Worm (Caenorhabditis elegans) whole organism, L1 larva: Measurements from ENCODE around the gene F19G12.1.

ENCODE experiments used
- C34B4.2 ChIP-seq: sonication (generic microtip); optimal IDR thresholded peaks from 2 replicates; lab custom pipeline; 2017; ENCODE audit warnings: mild to moderate bottlenecking, missing genetic modification characterization, missing compliant biosample characterization
- F16B12.6 ChIP-seq: fragments of 150-350 bp; optimal IDR thresholded peaks from 2 replicates; lab custom pipeline; 2014; ENCODE audit warnings: missing biosample characterization, missing genetic modification characterization
- alr-1 ChIP-seq: fragments of 200-800 bp; sonication (Bioruptor generic); optimal IDR thresholded peaks from 2 replicates; lab custom pipeline; 2018; ENCODE audit warnings: borderline replicate concordance, mild to moderate bottlenecking, missing genetic modification characterization, missing compliant biosample characterization
- aly-2 ChIP-seq: fragments of 150-350 bp; optimal IDR thresholded peaks from 2 replicates; lab custom pipeline; 2014; ENCODE audit warnings: missing biosample characterization, missing genetic modification characterization
- ama-1 ChIP-seq: fragments of 150-350 bp; optimal IDR thresholded peaks from 2 replicates; lab custom pipeline; 2014
- ceh-8 ChIP-seq: fragments of 200-800 bp; sonication (Bioruptor generic); optimal IDR thresholded peaks from 2 replicates; lab custom pipeline; 2018; ENCODE audit warnings: mild to moderate bottlenecking, missing genetic modification characterization, moderate library complexity, missing compliant biosample characterization
- ceh-88 ChIP-seq: fragments of 200-800 bp; sonication (Bioruptor generic); IDR thresholded peaks from 2 replicates; pipeline ENCODE4 v1.3.6; 2022; ENCODE audit warnings: missing genetic modification characterization, missing compliant biosample characterization
- dpl-1 ChIP-seq, 3 experiments: fragments of 150-350 bp in 2 of 3; sonication (generic microtip) in 1 of 3; optimal IDR thresholded peaks; 2 replicates each; lab custom pipeline; 2014 to 2017; ENCODE audit warnings: missing biosample characterization in 3 of 3, missing genetic modification characterization in 3 of 3, missing genetic modification reagents in 3 of 3
- efl-1 ChIP-seq, 4 experiments: fragments of 150-350 bp; optimal IDR thresholded peaks in 3 of 4; peaks in 1 of 4; 1 replicate in 1 of 4; 2 replicates in 3 of 4; lab custom pipeline; 2014; ENCODE audit warnings: missing biosample characterization in 2 of 4, missing genetic modification characterization in 2 of 4, missing genetic modification reagents in 2 of 4
- egl-13 ChIP-seq: sonication (generic microtip); optimal IDR thresholded peaks from 2 replicates; lab custom pipeline; 2016; ENCODE audit warnings: missing genotype, missing genetic modification reagents, missing genetic modification characterization, missing compliant biosample characterization
- egl-27 ChIP-seq, 2 experiments: fragments of 150-350 bp in 1 of 2; sonication (generic microtip); optimal IDR thresholded peaks; 3 replicates each; lab custom pipeline; 2017 to 2018; ENCODE audit warnings: missing biosample characterization in 2 of 2, missing genetic modification characterization in 2 of 2, missing genetic modification reagents in 2 of 2
- elt-2 ChIP-seq: sonication (generic microtip); optimal IDR thresholded peaks from 2 replicates; lab custom pipeline; 2016; ENCODE audit warnings: missing genetic modification characterization, mild to moderate bottlenecking, inconsistent platforms, missing compliant biosample characterization, missing genetic modification reagents
- elt-3 ChIP-seq, 6 experiments: fragments of 150-350 bp in 1 of 6; sonication (generic microtip); optimal IDR thresholded peaks; 2 replicates each; lab custom pipeline; 2017 to 2018; ENCODE audit warnings: missing biosample characterization in 6 of 6, missing genetic modification characterization in 6 of 6, inconsistent platforms in 1 of 6
- ets-5 ChIP-seq: fragments of 200-800 bp; sonication (Bioruptor generic); IDR thresholded peaks from 2 replicates; pipeline ENCODE4 v1.3.6; 2022; ENCODE audit warnings: missing genetic modification characterization, missing compliant biosample characterization
- fkh-10 ChIP-seq: sonication (generic microtip); optimal IDR thresholded peaks from 2 replicates; lab custom pipeline; 2017; ENCODE audit warnings: missing biosample characterization, missing genetic modification reagents, missing genetic modification characterization
- fkh-4 ChIP-seq: sonication (generic microtip); optimal IDR thresholded peaks from 2 replicates; lab custom pipeline; 2016; ENCODE audit warnings: missing compliant biosample characterization, missing genetic modification characterization, borderline replicate concordance
- fkh-8 ChIP-seq: sonication (generic microtip); optimal IDR thresholded peaks from 2 replicates; lab custom pipeline; 2016; ENCODE audit warnings: mild to moderate bottlenecking, missing genetic modification characterization, missing compliant biosample characterization
- irx-1 ChIP-seq: sonication (generic microtip); optimal IDR thresholded peaks from 2 replicates; lab custom pipeline; 2016; ENCODE audit warnings: missing genetic modification characterization, missing compliant biosample characterization
- lin-13 ChIP-seq: fragments of 150-350 bp; optimal IDR thresholded peaks from 2 replicates; lab custom pipeline; 2014; ENCODE audit warnings: missing biosample characterization, missing genetic modification reagents, missing genetic modification characterization
- lin-14 ChIP-seq: fragments of 200-800 bp; sonication (Bioruptor generic); optimal IDR thresholded peaks from 2 replicates; lab custom pipeline; 2018; ENCODE audit warnings: mild to moderate bottlenecking, missing genetic modification characterization, moderate library complexity, missing compliant biosample characterization
- lin-15B ChIP-seq: fragments of 150-350 bp; sonication (generic microtip); optimal IDR thresholded peaks from 3 replicates; lab custom pipeline; 2014; ENCODE audit warnings: missing biosample characterization, missing genetic modification characterization
- lsy-2 ChIP-seq, 2 experiments: fragments of 150-350 bp; optimal IDR thresholded peaks; 2 replicates each; lab custom pipeline; 2014; ENCODE audit warnings: missing biosample characterization in 2 of 2, missing genetic modification characterization in 2 of 2
- mab-9 ChIP-seq: fragments of 200-800 bp; sonication (Bioruptor generic); IDR thresholded peaks from 2 replicates; pipeline ENCODE4 v1.3.6; 2022; ENCODE audit warnings: missing genetic modification reagents, missing genetic modification characterization, missing compliant biosample characterization
- mdl-1 ChIP-seq, 2 experiments: fragments of 150-350 bp; optimal IDR thresholded peaks; 2 replicates each; lab custom pipeline; 2014 to 2017; ENCODE audit warnings: missing biosample characterization in 2 of 2, missing genetic modification characterization in 2 of 2, inconsistent platforms in 1 of 2
- mef-2 ChIP-seq: fragments of 150-350 bp; optimal IDR thresholded peaks from 2 replicates; lab custom pipeline; 2014; ENCODE audit warnings: missing biosample characterization, missing genetic modification characterization
- nhr-11 ChIP-seq: fragments of 150-350 bp; optimal IDR thresholded peaks from 2 replicates; lab custom pipeline; 2014; ENCODE audit warnings: missing biosample characterization, missing genetic modification characterization
- nhr-19 ChIP-seq: fragments of 200-800 bp; sonication (Bioruptor generic); conservative IDR thresholded peaks from 2 replicates; pipeline ENCODE4 v1.3.6; 2022; ENCODE audit warnings: missing genetic modification characterization, missing compliant biosample characterization
- nhr-237 ChIP-seq: fragments of 150-350 bp; optimal IDR thresholded peaks from 2 replicates; lab custom pipeline; 2014; ENCODE audit warnings: missing biosample characterization, missing genetic modification characterization
- nhr-71 ChIP-seq: sonication (generic microtip); optimal IDR thresholded peaks from 2 replicates; lab custom pipeline; 2016; ENCODE audit warnings: mild to moderate bottlenecking, missing genetic modification characterization, moderate library complexity, missing compliant biosample characterization
- nhr-76 ChIP-seq: sonication (generic microtip); optimal IDR thresholded peaks from 2 replicates; lab custom pipeline; 2017; ENCODE audit warnings: missing biosample characterization, missing genetic modification characterization
- nhr-77 ChIP-seq: fragments of 150-350 bp; optimal IDR thresholded peaks from 2 replicates; lab custom pipeline; 2014; ENCODE audit warnings: missing biosample characterization, missing genetic modification characterization
- nhr-90 ChIP-seq: sonication (generic microtip); optimal IDR thresholded peaks from 2 replicates; lab custom pipeline; 2016; ENCODE audit warnings: mild to moderate bottlenecking, missing genetic modification characterization, missing compliant biosample characterization; ENCODE audit not compliant: poor library complexity
- pax-3 ChIP-seq: fragments of 200-800 bp; sonication (Bioruptor generic); optimal IDR thresholded peaks from 2 replicates; lab custom pipeline; 2018; ENCODE audit warnings: mild to moderate bottlenecking, missing genetic modification characterization, moderate library complexity, missing compliant biosample characterization
- pqm-1 ChIP-seq: sonication (generic microtip); optimal IDR thresholded peaks from 3 replicates; lab custom pipeline; 2017; ENCODE audit warnings: missing biosample characterization, missing genetic modification characterization
- rnt-1 ChIP-seq: sonication (generic microtip); optimal IDR thresholded peaks from 2 replicates; lab custom pipeline; 2016; ENCODE audit warnings: mild to moderate bottlenecking, missing genetic modification characterization, moderate library complexity, missing compliant biosample characterization
- snpc-4 ChIP-seq: fragments of 150-350 bp; optimal IDR thresholded peaks from 2 replicates; lab custom pipeline; 2014; ENCODE audit warnings: missing biosample characterization, missing genetic modification characterization
- sox-4 ChIP-seq: sonication (generic microtip); optimal IDR thresholded peaks from 2 replicates; lab custom pipeline; 2016; ENCODE audit warnings: missing genetic modification characterization, missing compliant biosample characterization
- sup-37 ChIP-seq: fragments of 200-800 bp; sonication (Bioruptor generic); optimal IDR thresholded peaks from 2 replicates; lab custom pipeline; 2018; ENCODE audit warnings: mild to moderate bottlenecking, missing genetic modification characterization, missing compliant biosample characterization
- swsn-7 ChIP-seq: sonication (generic microtip); optimal IDR thresholded peaks from 2 replicates; lab custom pipeline; 2016; ENCODE audit warnings: missing genetic modification characterization, missing compliant biosample characterization
- tbx-2 ChIP-seq: sonication (generic microtip); optimal IDR thresholded peaks from 2 replicates; lab custom pipeline; 2016; ENCODE audit warnings: missing genetic modification characterization, missing compliant biosample characterization
- tlp-1 ChIP-seq: fragments of 150-350 bp; optimal IDR thresholded peaks from 2 replicates; lab custom pipeline; 2014; ENCODE audit warnings: missing biosample characterization, missing genetic modification characterization
- vab-15 ChIP-seq: sonication (generic microtip); optimal IDR thresholded peaks from 2 replicates; lab custom pipeline; 2017; ENCODE audit warnings: missing genotype, mild to moderate bottlenecking, missing genetic modification characterization, missing compliant biosample characterization
- xbp-1 ChIP-seq: sonication (generic microtip); optimal IDR thresholded peaks from 2 replicates; lab custom pipeline; 2016; ENCODE audit warnings: missing genetic modification characterization, missing compliant biosample characterization
- ztf-11 ChIP-seq, 2 experiments: sonication (generic microtip); optimal IDR thresholded peaks; 2 replicates each; lab custom pipeline; 2016 to 2017; ENCODE audit warnings: missing genetic modification characterization in 2 of 2, missing biosample characterization in 1 of 2, missing compliant biosample characterization in 1 of 2

F19G12.1 gene

DNA sequence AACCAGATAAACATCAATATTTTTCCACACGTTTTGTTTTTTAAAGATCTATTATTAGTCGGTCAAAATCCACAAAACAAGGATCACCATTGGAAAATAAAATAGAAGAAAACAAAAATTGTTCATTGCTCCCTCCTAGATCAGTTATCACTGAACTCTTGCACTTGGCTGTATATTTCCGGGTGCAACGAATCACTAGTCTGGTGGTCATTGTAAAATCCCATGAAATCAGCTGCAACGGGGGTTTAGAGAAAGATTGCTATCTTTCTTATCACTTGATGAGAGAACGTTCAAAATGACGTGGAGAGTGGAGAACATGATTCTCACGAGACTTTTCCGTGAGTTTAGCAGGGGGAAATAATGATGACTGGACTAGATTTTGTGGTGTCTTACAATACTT lies 35.0 kb upstream of the F19G12.1 start (continued):
- TF ChIP-seq ceh-88 (GFP tag; lab: Robert Waterston, UW) (no peak), nhr-77 (no peak), fkh-10 (GFP tag; lab: Kevin White, UChicago) (no peak), irx-1 (tag; lab: Kevin White, UChicago) (no peak), ets-5 (GFP tag; lab: Robert Waterston, UW) (no peak), tlp-1 (tag; lab: Kevin White, UChicago) (no peak), mef-2 (tag; lab: Kevin White, UChicago) (no peak), egl-27 (tag; optimal IDR thresholded peaks at IDR 0.05; lab: Kevin White, UChicago) (no peak), sup-37 (GFP tag; lab: Kevin White, UChicago) (no peak), swsn-7 (tag; lab: Kevin White, UChicago) (no peak), fkh-4 (tag; lab: Kevin White, UChicago) (no peak), F16B12.6 (tag; lab: Kevin White, UChicago) (no peak), nhr-71 (peak; percentile 63), aly-2 (tag; lab: Kevin White, UChicago) (no peak), efl-1 (optimal IDR thresholded peaks at IDR 0.05; lab: Kevin White, UChicago) (no peak), efl-1 (GFP tag; optimal IDR thresholded peaks at IDR 0.05 in 1 of 2; lab: Kevin White, UChicago) (no peak), nhr-90 (tag; lab: Kevin White, UChicago) (no peak), elt-3 (tag; optimal IDR thresholded peaks at IDR 0.05; lab: Kevin White, UChicago) (peak in 1 of 6 experiments; percentile 87), nhr-11 (tag; lab: Kevin White, UChicago) (no peak), nhr-237 (no peak), sox-4 (tag; lab: Kevin White, UChicago) (no peak), rnt-1 (peak; percentile 39), tbx-2 (peak; percentile 33), lin-13 (GFP tag; lab: Kevin White, UChicago) (no peak), C34B4.2 (tag; lab: Kevin White, UChicago) (no peak), pax-3 (tag; lab: Kevin White, UChicago) (no peak), nhr-76 (no peak), mab-9 (GFP tag; lab: Robert Waterston, UW) (no peak), snpc-4 (tag; lab: Kevin White, UChicago) (no peak), fkh-8 (tag; lab: Kevin White, UChicago) (no peak), elt-2 (no peak), dpl-1 (GFP tag; optimal IDR thresholded peaks at IDR 0.05; lab: Kevin White, UChicago) (no peak), lin-14 (GFP tag; lab: Kevin White, UChicago) (peak; percentile 40), xbp-1 (no peak), mdl-1 (tag; optimal IDR thresholded peaks at IDR 0.05; lab: Kevin White, UChicago) (peak in 1 of 2 experiments; percentile 19)

ce11 chrX:1397516-1397915 lies 33.3 kb upstream of the F19G12.1 start, which contains the start of gene H39E20.1:
TSS of gene H39E20.1 (minus strand) at chrX:1397616.
- TF ChIP-seq ztf-11 (tag; optimal IDR thresholded peaks at IDR 0.05; lab: Kevin White, UChicago) (no peak), egl-13 (tag; lab: Kevin White, UChicago) (no peak), vab-15 (tag; lab: Kevin White, UChicago) (no peak), ceh-88 (GFP tag; lab: Robert Waterston, UW) (no peak), nhr-19 (no peak), pqm-1 (tag; lab: Kevin White, UChicago) (no peak), alr-1 (no peak), lin-15B (tag; lab: Kevin White, UChicago) (no peak), ceh-8 (no peak), lsy-2 (tag; optimal IDR thresholded peaks at IDR 0.05; lab: Kevin White, UChicago) (no peak), ama-1 (no peak)
